Worm (Caenorhabditis elegans) whole organism, L3 larva: ENCODE results near the gene C38C3.4.

Experiments used
- ceh-82 ChIP-seq: fragments of 150-350 bp; optimal IDR thresholded peaks from 2 replicates; lab custom pipeline; 2014; ENCODE audit warnings: missing biosample characterization, missing genetic modification characterization
- egl-27 ChIP-seq: sonication (generic microtip); optimal IDR thresholded peaks from 4 replicates; lab custom pipeline; 2017; ENCODE audit warnings: missing biosample characterization, missing genetic modification reagents, missing genetic modification characterization
- elt-3 ChIP-seq, 3 experiments: fragments of 150-350 bp in 1 of 3; sonication (generic microtip) in 2 of 3; optimal IDR thresholded peaks; 2 replicates in 2 of 3; 4 replicates in 1 of 3; lab custom pipeline; 2014 to 2017; ENCODE audit warnings: missing biosample characterization in 3 of 3, missing genetic modification characterization in 3 of 3
- pha-4 ChIP-seq: fragments of 150-350 bp; optimal IDR thresholded peaks from 2 replicates; lab custom pipeline; 2014; ENCODE audit warnings: missing biosample characterization, missing genetic modification reagents, missing genetic modification characterization

- TF ChIP-seq pha-4 (tag; lab: Kevin White, UChicago) (no peak), ceh-82 (tag; lab: Kevin White, UChicago) (no peak), elt-3 (tag; optimal IDR thresholded peaks at IDR 0.05; lab: Kevin White, UChicago) (no peak), egl-27 (no peak)
Observed at ce11 chrV:1486031-1486430, 4.2 kb downstream of the C38C3.4 start.
